Fruit fly (Drosophila melanogaster) whole organism, larva: Measurements from ENCODE around the gene CG17764.

Experiments used
- noc ChIP-seq: fragments of 200-800 bp; sonication (Bioruptor generic); optimal IDR thresholded peaks from 3 replicates; lab custom pipeline; 2019; ENCODE audit warnings: missing biosample characterization, mild to moderate bottlenecking, missing genetic modification characterization, moderate library complexity

CG17764 gene

DNA sequence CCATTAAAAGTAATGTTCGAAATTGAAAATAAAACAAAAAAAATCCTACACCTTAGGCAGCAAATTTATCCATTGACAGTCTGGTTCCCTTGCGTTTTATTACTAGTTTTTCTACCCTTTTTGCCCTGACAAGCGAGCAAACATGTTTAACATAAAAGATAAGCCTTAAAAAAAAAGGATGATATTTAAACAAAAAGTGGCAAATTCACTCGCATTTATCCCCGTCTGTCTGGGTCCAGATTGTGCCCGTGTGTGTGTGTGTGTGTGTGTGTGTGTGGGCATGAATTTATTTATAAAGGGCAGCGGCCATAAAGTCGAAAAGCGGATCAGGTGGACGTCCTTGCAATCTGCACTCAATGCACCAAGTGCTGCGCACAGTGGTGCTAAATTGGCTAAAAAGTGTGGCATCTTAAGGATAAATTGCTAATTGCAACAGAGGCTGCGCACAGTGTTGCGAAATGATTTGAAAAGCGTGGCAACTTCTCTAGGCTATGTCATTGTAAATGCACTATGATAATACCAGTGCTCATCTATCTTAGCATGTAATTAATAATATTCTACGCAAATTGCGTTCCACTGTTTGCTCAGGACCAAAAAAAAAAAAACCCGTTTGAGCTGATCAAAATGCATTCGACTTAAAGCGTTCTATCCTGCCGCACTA lies 6.5 kb downstream of the CG17764 start:
- TF ChIP-seq noc (tag; lab: Kevin White, UChicago) = no peak

DNA sequence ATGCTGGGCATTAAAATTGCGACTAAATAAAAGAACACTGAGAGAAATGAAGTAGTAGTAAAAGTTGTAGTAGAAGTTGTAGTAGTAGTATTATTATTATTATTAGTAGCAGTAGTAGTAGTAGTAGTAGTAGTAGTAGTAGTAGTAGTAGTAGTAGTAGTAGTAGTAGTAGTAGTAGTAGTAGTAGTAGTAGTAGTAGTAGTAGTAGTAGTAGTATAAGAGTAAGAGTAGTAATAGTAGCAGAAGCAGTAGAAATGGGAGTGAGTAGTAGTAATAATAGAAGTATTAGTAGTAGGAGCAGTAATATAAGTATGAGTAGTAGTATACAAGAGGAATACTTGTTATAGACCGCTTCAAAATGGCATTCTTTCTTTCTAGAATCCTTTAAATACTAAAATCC lies 7.3 kb downstream of the CG17764 start:
- no peak for TF ChIP-seq noc (tag; lab: Kevin White, UChicago)

DNA sequence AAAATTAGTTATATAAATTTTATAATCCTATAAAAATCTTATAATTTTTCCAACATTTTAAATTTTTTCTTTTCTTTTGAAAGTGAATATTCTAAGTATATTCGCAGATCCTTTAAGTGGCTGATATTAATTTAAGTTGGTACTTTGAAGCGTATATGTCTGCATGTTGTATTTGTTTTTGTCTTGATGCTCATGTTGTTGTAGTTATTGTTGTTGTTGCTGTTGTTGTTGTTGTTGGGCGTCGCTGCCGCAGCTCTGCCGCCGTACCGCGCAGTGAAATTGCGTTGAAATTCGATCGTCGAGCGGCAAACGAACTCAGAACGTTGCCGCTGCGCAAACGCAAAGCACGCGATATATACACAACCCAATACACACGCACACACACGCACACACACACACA lies 11.5 kb downstream of the CG17764 start, which contains the start of gene CG42749:
Gene CG42749 (plus strand): TSS at position 301 of the 400 bp plus-strand sequence.
- TF ChIP-seq noc (tag; lab: Kevin White, UChicago) = no peak

DNA sequence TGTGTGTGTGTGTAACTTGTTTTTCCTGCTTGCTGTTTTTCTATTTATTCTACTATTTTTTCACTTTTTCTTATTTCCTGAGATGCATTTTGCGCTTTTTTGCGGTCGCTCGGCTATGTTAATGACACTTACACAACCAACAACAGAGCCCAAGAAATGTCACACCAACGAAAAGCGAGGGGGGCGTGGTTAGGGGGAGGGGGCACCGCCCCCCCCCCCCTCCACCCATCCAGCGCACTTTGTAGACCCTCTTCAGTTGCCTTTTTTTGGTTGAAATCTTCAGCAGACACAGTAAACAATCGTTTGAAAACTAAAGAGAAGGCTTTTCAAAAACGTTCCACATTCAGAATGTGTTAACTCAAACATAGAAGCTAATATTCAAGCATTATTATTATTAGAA lies 14.1 kb downstream of the CG17764 start:
- no peak for TF ChIP-seq noc (tag; lab: Kevin White, UChicago)

DNA sequence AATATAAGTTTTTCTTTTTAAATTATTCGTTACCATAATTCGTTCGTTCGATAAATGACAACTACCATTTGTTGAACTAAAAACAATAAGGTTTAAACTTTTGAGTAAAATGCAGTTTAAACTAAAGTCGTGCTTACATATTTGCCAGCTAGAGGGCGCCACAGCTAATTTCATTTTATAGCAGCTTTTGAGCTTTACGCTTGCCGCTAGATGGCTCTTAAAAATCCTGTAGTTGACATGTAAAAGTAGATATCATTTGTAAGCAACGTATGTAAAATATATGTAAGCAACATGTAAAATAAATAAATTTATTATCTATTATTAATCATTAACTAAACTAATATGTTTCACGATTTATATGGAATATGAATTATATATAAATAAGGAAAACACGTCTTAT lies 17.5 kb downstream of the CG17764 start:
- no peak for TF ChIP-seq noc (tag; lab: Kevin White, UChicago)

DNA sequence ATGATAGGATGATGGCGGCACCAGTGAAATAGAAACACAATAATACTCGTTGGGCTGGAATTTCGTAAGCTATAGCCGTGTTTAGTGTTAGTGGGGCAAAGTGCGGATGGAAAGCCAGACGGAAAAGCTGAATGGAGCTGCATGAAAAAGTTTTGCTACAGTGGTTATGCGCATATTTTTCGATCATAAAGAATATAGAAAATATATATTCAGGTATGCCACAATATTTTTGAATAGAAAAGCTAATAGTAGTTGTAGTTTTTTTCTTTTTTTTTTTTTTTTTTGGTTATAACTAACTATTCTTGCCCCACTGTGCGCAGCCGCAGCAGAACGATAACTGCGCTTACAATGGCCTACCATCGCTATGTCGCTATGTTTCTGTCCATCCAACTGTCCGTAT lies 20.7 kb downstream of the CG17764 start:
- no peak for TF ChIP-seq noc (tag; lab: Kevin White, UChicago)

DNA sequence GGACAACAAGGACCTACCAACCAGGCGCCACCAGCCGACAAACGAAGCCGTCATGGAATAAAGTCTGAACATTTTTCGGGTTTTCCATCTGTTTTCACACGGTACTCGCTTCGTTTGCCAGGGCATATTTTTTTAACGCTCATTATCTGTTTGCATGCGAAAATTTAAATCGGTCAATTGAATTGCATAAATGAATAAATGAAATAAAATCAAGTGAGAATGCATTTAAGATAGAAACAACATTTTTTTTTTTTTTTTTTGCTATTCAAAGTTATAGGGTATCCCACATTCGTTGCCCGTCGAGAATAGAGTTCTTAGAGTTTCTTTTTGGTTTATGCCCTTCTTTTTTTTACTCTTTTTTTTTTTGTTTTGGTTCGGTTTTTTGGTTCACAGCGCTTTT lies 21.4 kb downstream of the CG17764 start:
- no peak for TF ChIP-seq noc (tag; lab: Kevin White, UChicago)
